Worm (Caenorhabditis elegans): ENCODE measurements around the gene abu-2.
A peak's percentile ranks its signal among the peaks of the same experiment; 100 is the strongest.

abu-2 gene

DNA sequence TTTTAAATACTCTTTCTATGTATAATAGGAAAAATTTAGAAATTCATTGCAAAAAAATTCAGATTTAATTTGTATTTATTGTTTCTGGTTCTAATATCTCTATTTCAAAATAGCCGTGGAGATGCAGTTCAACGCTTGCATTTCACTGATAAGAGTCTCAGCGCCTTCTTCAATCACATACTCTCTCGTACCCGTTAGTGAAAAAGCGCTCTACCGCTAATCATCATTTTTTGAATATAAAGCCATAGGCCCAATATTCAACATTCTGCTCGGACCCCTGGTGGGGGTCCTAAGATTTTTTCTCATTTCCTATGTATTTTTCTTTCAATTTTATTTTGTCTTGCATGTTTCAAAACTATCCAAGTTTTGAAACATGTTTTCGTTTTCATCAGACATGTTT is 10.1 kb upstream of the abu-2 start:
- TF ChIP-seq egl-27 (tag; optimal IDR thresholded peaks at IDR 0.05): no peak
- TF ChIP-seq lin-39 (tag; optimal IDR thresholded peaks at IDR 0.05): no peak
- no peak for TF ChIP-seq lsy-12 (tag; optimal IDR thresholded peaks at IDR 0.05)
- TF ChIP-seq skn-1 (tag; optimal IDR thresholded peaks at IDR 0.05): peak; percentile 97
- TF ChIP-seq elt-2 (tag; optimal IDR thresholded peaks at IDR 0.05): peak; percentile 40
- TF ChIP-seq mml-1 (tag; optimal IDR thresholded peaks at IDR 0.05): no peak
- no peak for TF ChIP-seq eor-1 (tag; optimal IDR thresholded peaks at IDR 0.05)
- TF ChIP-seq aly-2 (tag; optimal IDR thresholded peaks at IDR 0.05): no peak
- no peak for TF ChIP-seq daf-12 (tag; optimal IDR thresholded peaks at IDR 0.05)
- TF ChIP-seq snpc-4 (tag; optimal IDR thresholded peaks at IDR 0.05): peak; percentile 10

DNA sequence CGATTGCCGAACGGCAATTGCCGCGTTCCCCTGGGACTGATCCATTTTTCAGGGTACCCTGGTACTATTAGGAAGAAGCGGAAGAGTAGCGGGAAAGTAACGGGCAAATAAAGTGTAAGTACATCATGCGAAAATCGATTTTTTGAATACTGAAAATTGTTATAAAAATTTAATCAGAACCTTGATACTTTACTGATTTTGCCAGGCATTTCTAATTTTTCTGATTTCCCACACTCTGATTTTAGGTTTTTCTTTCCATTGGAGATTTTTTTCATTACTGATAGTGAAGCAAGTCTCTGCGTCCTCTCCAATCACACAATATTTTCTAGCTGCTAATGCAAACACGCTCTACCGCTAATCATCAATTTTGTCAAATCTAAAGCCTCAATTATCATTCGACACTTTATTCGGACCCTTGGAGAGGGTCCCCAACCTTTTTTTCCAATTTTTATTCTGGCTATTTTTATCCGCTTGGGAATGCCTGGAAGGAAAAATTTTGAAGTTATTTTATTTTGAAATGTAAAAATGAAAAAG is 8.8 kb upstream of the abu-2 start, which contains the start of gene F19G12.9:
F19G12.9 (plus strand) TSS at position 51 of the 534 bp plus-strand sequence.
- TF ChIP-seq ztf-11 (tag; optimal IDR thresholded peaks at IDR 0.05) (no peak), skn-1 (tag; optimal IDR thresholded peaks at IDR 0.05) (peak; percentile 92), elt-2 (tag; optimal IDR thresholded peaks at IDR 0.05) (peak; percentile 43), pha-4 (tag; optimal IDR thresholded peaks at IDR 0.05) (peak; percentile 14)

DNA sequence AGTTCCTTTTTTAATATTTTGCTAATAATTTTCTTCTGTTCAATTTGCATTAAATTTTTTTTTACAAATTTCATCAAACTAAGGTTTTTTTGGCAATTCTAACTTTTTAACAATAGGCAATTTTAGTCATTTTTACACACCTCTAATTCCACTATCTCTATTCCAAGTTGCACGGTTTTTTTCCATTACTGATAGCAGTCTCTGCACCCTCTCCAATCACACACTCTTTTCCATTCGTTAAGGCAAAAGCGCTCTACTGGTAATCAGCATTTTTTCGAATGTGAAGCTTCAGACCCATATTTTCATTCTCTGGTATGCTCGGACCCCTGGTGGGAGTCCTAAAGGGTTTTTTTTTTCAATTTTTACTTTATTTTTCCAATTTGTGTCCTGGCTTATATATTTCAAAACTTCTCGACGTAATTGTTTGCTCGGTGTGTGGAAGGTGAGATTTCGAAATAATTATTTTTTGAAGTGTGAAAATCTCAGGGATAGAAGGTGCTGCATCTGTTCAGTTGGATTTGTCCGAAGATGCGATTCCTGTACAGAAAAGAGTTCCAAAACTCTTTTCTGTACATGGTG is 6.4 kb upstream of the abu-2 start, which contains the start of the genes F19G12.4 and F19G12.8:
F19G12.4 (plus strand) TSS at position 529 of the 579 bp plus-strand sequence.
F19G12.8 (plus strand) TSS at position 545 of the 579 bp plus-strand sequence.
- no peak for TF ChIP-seq jun-1 (tag; optimal IDR thresholded peaks at IDR 0.05)
- TF ChIP-seq skn-1 (tag; optimal IDR thresholded peaks at IDR 0.05): peak; percentile 54
- TF ChIP-seq elt-2 (tag; optimal IDR thresholded peaks at IDR 0.05): peak; percentile 62
- peak; percentile 38 for TF ChIP-seq pqm-1 (tag; optimal IDR thresholded peaks at IDR 0.05)
- no peak for TF ChIP-seq aly-2 (tag; optimal IDR thresholded peaks at IDR 0.05)
- no peak for TF ChIP-seq nhr-23 (tag; optimal IDR thresholded peaks at IDR 0.05)
- TF ChIP-seq nhr-43 (tag; optimal IDR thresholded peaks at IDR 0.05; ENCODE audit: poor library complexity, severe bottlenecking): no peak
- TF ChIP-seq R02D3.7 (tag; optimal IDR thresholded peaks at IDR 0.05): no peak
- no peak for TF ChIP-seq ceh-28 (tag; optimal IDR thresholded peaks at IDR 0.05)
- no peak for TF ChIP-seq unc-62 (GFP tag; optimal IDR thresholded peaks at IDR 0.05)

DNA sequence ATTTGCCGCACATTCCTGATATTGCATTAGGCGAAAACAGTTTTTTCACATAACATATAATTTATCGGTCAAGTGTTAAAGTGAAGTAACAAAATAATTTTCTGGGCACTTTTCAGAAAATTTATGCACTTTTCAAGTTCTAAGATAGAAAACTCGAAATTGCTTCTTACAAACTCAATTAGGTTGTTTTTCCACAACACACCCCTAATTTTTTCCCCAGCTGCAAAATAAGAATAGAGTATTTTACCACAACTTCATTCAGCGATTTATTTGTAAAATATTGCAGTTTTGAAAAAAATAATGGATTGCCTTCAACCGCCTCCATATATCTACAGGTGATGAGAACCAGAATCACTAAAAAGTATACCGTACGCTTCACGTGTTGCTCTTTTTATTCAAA is 2.4 kb upstream of the abu-2 start, which contains the start of gene srh-19:
srh-19 (plus strand) TSS at position 301 of the 400 bp plus-strand sequence.
- TF ChIP-seq skn-1 (tag; optimal IDR thresholded peaks at IDR 0.05) (no peak), nhr-28 (tag; optimal IDR thresholded peaks at IDR 0.05) (no peak), nhr-76 (tag; optimal IDR thresholded peaks at IDR 0.05) (no peak), unc-39 (tag; optimal IDR thresholded peaks at IDR 0.05) (no peak), nhr-77 (tag; optimal IDR thresholded peaks at IDR 0.05) (no peak), ceh-16 (tag; optimal IDR thresholded peaks at IDR 0.05) (no peak), elt-3 (tag; optimal IDR thresholded peaks at IDR 0.05) (no peak), nhr-43 (tag; optimal IDR thresholded peaks at IDR 0.05; ENCODE audit: poor library complexity, severe bottlenecking) (no peak), mdl-1 (tag; optimal IDR thresholded peaks at IDR 0.05) (no peak), pqm-1 (tag; optimal IDR thresholded peaks at IDR 0.05) (no peak), ZK546.5 (tag; optimal IDR thresholded peaks at IDR 0.05) (no peak), mml-1 (tag; optimal IDR thresholded peaks at IDR 0.05) (no peak), ceh-9 (tag; optimal IDR thresholded peaks at IDR 0.05) (no peak), jun-1 (tag; optimal IDR thresholded peaks at IDR 0.05) (no peak)

DNA sequence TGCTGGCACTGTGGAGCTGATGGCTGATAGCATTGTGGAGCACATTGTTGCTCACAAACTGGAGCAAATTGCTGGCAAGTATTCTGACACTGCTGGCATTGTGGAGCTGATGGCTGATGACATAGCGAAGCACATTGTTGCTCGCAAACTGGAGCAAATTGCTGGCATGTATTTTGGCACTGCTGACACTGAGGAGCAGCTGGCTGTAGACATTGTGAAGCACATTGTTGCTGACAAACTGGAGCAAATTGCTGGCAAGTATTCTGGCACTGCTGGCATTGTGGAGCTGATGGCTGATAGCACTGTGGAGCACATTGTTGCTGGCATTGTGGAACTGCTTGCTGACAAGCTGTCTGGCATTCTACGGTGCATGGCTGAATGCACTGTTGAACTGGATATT is 1.2 kb downstream of the abu-2 start:
- no peak for TF ChIP-seq sea-2 (GFP tag; optimal IDR thresholded peaks at IDR 0.05)
- TF ChIP-seq daf-12 (tag; optimal IDR thresholded peaks at IDR 0.05): no peak
- no peak for TF ChIP-seq ama-1 (optimal IDR thresholded peaks at IDR 0.05)
- no peak for TF ChIP-seq mml-1 (tag; optimal IDR thresholded peaks at IDR 0.05)
- no peak for TF ChIP-seq nhr-43 (tag; optimal IDR thresholded peaks at IDR 0.05; ENCODE audit: poor library complexity, severe bottlenecking)
- no peak for TF ChIP-seq unc-62 (GFP tag; optimal IDR thresholded peaks at IDR 0.05)
- TF ChIP-seq lin-39 (tag; optimal IDR thresholded peaks at IDR 0.05): no peak
- TF ChIP-seq R02D3.7 (tag; optimal IDR thresholded peaks at IDR 0.05): no peak
- no peak for TF ChIP-seq snpc-4 (tag; optimal IDR thresholded peaks at IDR 0.05)
- no peak for TF ChIP-seq elt-1 (tag; optimal IDR thresholded peaks at IDR 0.05)
- TF ChIP-seq pqm-1 (tag; optimal IDR thresholded peaks at IDR 0.05): no peak
- TF ChIP-seq tbx-2 (tag; optimal IDR thresholded peaks at IDR 0.05): no peak
- TF ChIP-seq nhr-28 (tag; optimal IDR thresholded peaks at IDR 0.05): no peak
- no peak for TF ChIP-seq elt-2 (tag; optimal IDR thresholded peaks at IDR 0.05)
- no peak for TF ChIP-seq egl-27 (tag; optimal IDR thresholded peaks at IDR 0.05)
- TF ChIP-seq nhr-12 (tag; optimal IDR thresholded peaks at IDR 0.05): no peak
- TF ChIP-seq nhr-11 (tag; optimal IDR thresholded peaks at IDR 0.05): no peak
- TF ChIP-seq nhr-25 (tag; optimal IDR thresholded peaks at IDR 0.05): no peak
